Fruit fly (Drosophila melanogaster): Measurements from ENCODE around the gene CG32262.

CG32262 gene

DNA sequence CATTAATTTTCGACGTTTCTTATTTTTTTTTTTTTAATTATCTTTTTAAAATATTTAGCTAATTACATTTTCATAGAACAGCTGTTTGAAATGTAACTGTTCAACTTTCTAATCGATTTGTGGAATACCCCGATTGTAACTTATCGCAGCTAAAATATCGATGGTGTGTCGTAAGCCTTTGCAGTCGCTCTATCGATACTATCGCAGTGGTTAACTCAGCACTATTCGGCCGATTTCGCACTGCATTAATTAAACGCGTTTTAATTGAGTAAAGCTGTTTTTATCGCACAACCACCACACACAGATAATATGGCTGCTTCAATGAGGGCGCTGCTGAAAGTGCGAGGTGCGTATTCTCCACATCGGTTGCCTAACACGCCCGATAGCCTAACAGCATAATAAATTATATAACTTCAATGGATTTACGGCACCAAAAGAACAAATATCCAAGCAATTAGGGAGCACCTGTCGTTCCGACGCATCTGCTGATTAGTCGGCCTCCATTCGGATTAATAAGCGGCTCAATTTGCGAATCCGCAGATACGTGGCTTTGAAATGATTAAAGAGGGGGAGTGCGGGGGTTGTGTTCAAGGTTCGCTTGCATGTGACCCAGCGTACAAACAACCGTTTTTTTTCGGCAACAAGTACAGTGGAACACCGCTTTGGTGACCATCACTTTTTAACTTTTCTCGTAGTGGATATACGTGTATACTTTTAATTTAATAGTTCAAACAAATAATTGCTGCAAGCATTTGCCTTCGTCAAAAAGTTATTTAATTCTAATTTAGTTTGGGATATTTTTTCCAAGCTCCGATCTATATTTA lies 4.2 kb upstream of the CG32262 start, which contains the start of gene Scsalpha1 (continued):
- TF ChIP-seq YL-1 (GFP tag; optimal IDR thresholded peaks at IDR 0.05) = peak; percentile 81
- TF ChIP-seq CG11723 (GFP tag; optimal IDR thresholded peaks at IDR 0.05) = no peak
- peak; percentile 94 for TF ChIP-seq crol (GFP tag; IDR thresholded peaks at IDR 0.05)
- TF ChIP-seq ase (GFP tag; IDR thresholded peaks at IDR 0.05) = peak; percentile 56; the same call in 1 of the 3 replicates
- TF ChIP-seq CG32767 (GFP tag; IDR thresholded peaks at IDR 0.05) = peak; percentile 61
- TF ChIP-seq tll (GFP tag; optimal IDR thresholded peaks at IDR 0.05) = peak in 1 of 2 experiments; percentile 1
- TF ChIP-seq aop (GFP tag; IDR thresholded peaks at IDR 0.05) = no peak
- TF ChIP-seq pnt (GFP tag; optimal IDR thresholded peaks at IDR 0.05) = no peak
- no peak for TF ChIP-seq CG9876 (GFP tag; optimal IDR thresholded peaks at IDR 0.05)
- peak; percentile 24; the same call in 1 of the 4 replicates for TF ChIP-seq Gug (GFP tag; IDR thresholded peaks at IDR 0.05)
- no peak for TF ChIP-seq CG4282 (GFP tag; optimal IDR thresholded peaks at IDR 0.05)
- TF ChIP-seq CG1024 (GFP tag; IDR thresholded peaks at IDR 0.05) = 0 out of 2 replicates have a peak, but pooled peaks have one; percentile 23
- no peak for TF ChIP-seq CTCF (GFP tag; optimal IDR thresholded peaks at IDR 0.05)
- TF ChIP-seq Dp (GFP tag; optimal IDR thresholded peaks at IDR 0.05) = peak; percentile 56
- TF ChIP-seq CHES-1-like (GFP tag; optimal IDR thresholded peaks at IDR 0.05) = no peak
- no peak for TF ChIP-seq jumu (GFP tag; optimal IDR thresholded peaks at IDR 0.05)
- TF ChIP-seq zen (tag; optimal IDR thresholded peaks at IDR 0.05) = peak; percentile 91
- TF ChIP-seq Dad (GFP tag; optimal IDR thresholded peaks at IDR 0.05) = no peak
- TF ChIP-seq wor (GFP tag; IDR thresholded peaks at IDR 0.05) = no peak
- TF ChIP-seq tio (GFP tag; optimal IDR thresholded peaks at IDR 0.05) = no peak
- no peak for TF ChIP-seq dm (GFP tag; optimal IDR thresholded peaks at IDR 0.05)
- TF ChIP-seq CG4424 (GFP tag; optimal IDR thresholded peaks at IDR 0.05) = no peak
- no peak for TF ChIP-seq CG17912 (GFP tag; optimal IDR thresholded peaks at IDR 0.05)
- TF ChIP-seq Chrac-16 (GFP tag; optimal IDR thresholded peaks at IDR 0.05) = no peak
- TF ChIP-seq Side (GFP tag; optimal IDR thresholded peaks at IDR 0.05) = no peak
- TF ChIP-seq Abd-B (GFP tag; optimal IDR thresholded peaks at IDR 0.05) = no peak
- TF ChIP-seq otp (GFP tag; IDR thresholded peaks at IDR 0.05) = peak; percentile 39; the same call in 1 of the 3 replicates
- no peak for TF ChIP-seq hth (optimal IDR thresholded peaks at IDR 0.05)
- peak; percentile 10 for TF ChIP-seq CG9817 (tag; optimal IDR thresholded peaks at IDR 0.05)
- TF ChIP-seq Elba2 (GFP tag; optimal IDR thresholded peaks at IDR 0.05) = no peak
- peak; percentile 20 for TF ChIP-seq CG8924 (tag; optimal IDR thresholded peaks at IDR 0.05)
- TF ChIP-seq rib (GFP tag; IDR thresholded peaks at IDR 0.05) = no peak; the same call in 1 of the 2 replicates
- TF ChIP-seq CG7839 (tag; optimal IDR thresholded peaks at IDR 0.05) = peak; percentile 6
- peak; percentile 99 for TF ChIP-seq knrl (GFP tag; IDR thresholded peaks at IDR 0.05; ENCODE audit: partially characterized antibody)
- TF ChIP-seq peb (GFP tag; IDR thresholded peaks at IDR 0.05) = no peak
- TF ChIP-seq wdn (GFP tag; IDR thresholded peaks at IDR 0.05) = no peak
- peak; percentile 42 for TF ChIP-seq CG12071 (GFP tag; optimal IDR thresholded peaks at IDR 0.05)
- no peak for TF ChIP-seq Poxn (GFP tag; IDR thresholded peaks at IDR 0.05)
- no peak for TF ChIP-seq yki (optimal IDR thresholded peaks at IDR 0.05)
- peak; percentile 99 for TF ChIP-seq hb (GFP tag; IDR thresholded peaks at IDR 0.05; ENCODE audit: partially characterized antibody)
- peak; percentile 31 for TF ChIP-seq CG30403 (GFP tag; optimal IDR thresholded peaks at IDR 0.05)
- peak; percentile 15 for TF ChIP-seq bab2 (GFP tag; optimal IDR thresholded peaks at IDR 0.05)
- TF ChIP-seq Ptx1 (GFP tag; IDR thresholded peaks at IDR 0.05) = peak; percentile 30; the same call in 1 of the 2 replicates
- no peak for TF ChIP-seq CG6765 (GFP tag; optimal IDR thresholded peaks at IDR 0.05)
- TF ChIP-seq pho (GFP tag; optimal IDR thresholded peaks at IDR 0.05) = no peak
- no peak for TF ChIP-seq danr (GFP tag; IDR thresholded peaks at IDR 0.05)
- no peak for TF ChIP-seq Camta (GFP tag; optimal IDR thresholded peaks at IDR 0.05)
- no peak for TF ChIP-seq disco-r (GFP tag; optimal IDR thresholded peaks at IDR 0.05)
- TF ChIP-seq ken (GFP tag; IDR thresholded peaks at IDR 0.05) = peak; percentile 37; the same call in 1 of the 3 replicates
- no peak for TF ChIP-seq NC2α (GFP tag; optimal IDR thresholded peaks at IDR 0.05)
- TF ChIP-seq sisA (GFP tag; IDR thresholded peaks at IDR 0.05) = peak; percentile 33; the same call in 1 of the 2 replicates
- TF ChIP-seq CG4730 (GFP tag; IDR thresholded peaks at IDR 0.05) = no peak
